Worm (Caenorhabditis elegans) whole organism, L1 larva: ENCODE data around the gene alh-11.
A peak's percentile ranks its signal among the peaks of the same experiment; 100 is the strongest.

Experiments used
- C34B4.2 ChIP-seq: sonication (generic microtip); optimal IDR thresholded peaks from 2 replicates; lab custom pipeline; 2017; ENCODE audit warnings: mild to moderate bottlenecking, missing genetic modification characterization, missing compliant biosample characterization
- aha-1 ChIP-seq: fragments of 150-350 bp; optimal IDR thresholded peaks from 2 replicates; lab custom pipeline; 2014; ENCODE audit warnings: missing biosample characterization, missing genetic modification characterization
- aly-2 ChIP-seq: fragments of 150-350 bp; optimal IDR thresholded peaks from 2 replicates; lab custom pipeline; 2014; ENCODE audit warnings: missing biosample characterization, missing genetic modification characterization
- ama-1 ChIP-seq: fragments of 150-350 bp; optimal IDR thresholded peaks from 2 replicates; lab custom pipeline; 2014
- ceh-82 ChIP-seq, 3 experiments: fragments of 150-350 bp in 1 of 3; sonication (generic microtip) in 2 of 3; optimal IDR thresholded peaks; 2 replicates each; lab custom pipeline; 2014 to 2017; ENCODE audit warnings: missing biosample characterization in 3 of 3, missing genetic modification characterization in 3 of 3
- ceh-88 ChIP-seq: fragments of 200-800 bp; sonication (Bioruptor generic); IDR thresholded peaks from 2 replicates; pipeline ENCODE4 v1.3.6; 2022; ENCODE audit warnings: missing genetic modification characterization, missing compliant biosample characterization
- ceh-90 ChIP-seq: sonication (generic microtip); optimal IDR thresholded peaks from 2 replicates; lab custom pipeline; 2016; ENCODE audit warnings: missing genetic modification characterization, missing compliant biosample characterization
- efl-1 ChIP-seq, 4 experiments: fragments of 150-350 bp; optimal IDR thresholded peaks in 3 of 4; peaks in 1 of 4; 1 replicate in 1 of 4; 2 replicates in 3 of 4; lab custom pipeline; 2014; ENCODE audit warnings: missing biosample characterization in 2 of 4, missing genetic modification characterization in 2 of 4, missing genetic modification reagents in 2 of 4
- egl-13 ChIP-seq: sonication (generic microtip); optimal IDR thresholded peaks from 2 replicates; lab custom pipeline; 2016; ENCODE audit warnings: missing genotype, missing genetic modification reagents, missing genetic modification characterization, missing compliant biosample characterization
- egl-27 ChIP-seq, 2 experiments: fragments of 150-350 bp in 1 of 2; sonication (generic microtip); optimal IDR thresholded peaks; 3 replicates each; lab custom pipeline; 2017 to 2018; ENCODE audit warnings: missing biosample characterization in 2 of 2, missing genetic modification characterization in 2 of 2, missing genetic modification reagents in 2 of 2
- ets-5 ChIP-seq: fragments of 200-800 bp; sonication (Bioruptor generic); IDR thresholded peaks from 2 replicates; pipeline ENCODE4 v1.3.6; 2022; ENCODE audit warnings: missing genetic modification characterization, missing compliant biosample characterization
- fkh-10 ChIP-seq: sonication (generic microtip); optimal IDR thresholded peaks from 2 replicates; lab custom pipeline; 2017; ENCODE audit warnings: missing biosample characterization, missing genetic modification reagents, missing genetic modification characterization
- fkh-4 ChIP-seq: sonication (generic microtip); optimal IDR thresholded peaks from 2 replicates; lab custom pipeline; 2016; ENCODE audit warnings: missing compliant biosample characterization, missing genetic modification characterization, borderline replicate concordance
- fos-1 ChIP-seq: fragments of 150-350 bp; optimal IDR thresholded peaks from 2 replicates; lab custom pipeline; 2014; ENCODE audit warnings: missing biosample characterization, missing genetic modification characterization
- hlh-17 ChIP-seq: fragments of 200-800 bp; sonication (Bioruptor generic); optimal IDR thresholded peaks from 2 replicates; lab custom pipeline; 2018; ENCODE audit warnings: missing genetic modification characterization, mild to moderate bottlenecking, missing compliant biosample characterization, moderate library complexity, borderline replicate concordance
- hpl-2 ChIP-seq: fragments of 150-350 bp; optimal IDR thresholded peaks from 2 replicates; lab custom pipeline; 2014; ENCODE audit warnings: missing biosample characterization, missing genetic modification reagents, missing genetic modification characterization
- lin-15B ChIP-seq: fragments of 150-350 bp; sonication (generic microtip); optimal IDR thresholded peaks from 3 replicates; lab custom pipeline; 2014; ENCODE audit warnings: missing biosample characterization, missing genetic modification characterization
- mdl-1 ChIP-seq, 2 experiments: fragments of 150-350 bp; optimal IDR thresholded peaks; 2 replicates each; lab custom pipeline; 2014 to 2017; ENCODE audit warnings: missing biosample characterization in 2 of 2, missing genetic modification characterization in 2 of 2, inconsistent platforms in 1 of 2
- mef-2 ChIP-seq: fragments of 150-350 bp; optimal IDR thresholded peaks from 2 replicates; lab custom pipeline; 2014; ENCODE audit warnings: missing biosample characterization, missing genetic modification characterization
- nhr-237 ChIP-seq: fragments of 150-350 bp; optimal IDR thresholded peaks from 2 replicates; lab custom pipeline; 2014; ENCODE audit warnings: missing biosample characterization, missing genetic modification characterization
- nhr-85 ChIP-seq: sonication (generic microtip); peaks from one replicate; lab custom pipeline; 2016; ENCODE audit warnings: missing genetic modification characterization, inconsistent platforms, missing compliant biosample characterization
- pqm-1 ChIP-seq: sonication (generic microtip); optimal IDR thresholded peaks from 3 replicates; lab custom pipeline; 2017; ENCODE audit warnings: missing biosample characterization, missing genetic modification characterization
- rnt-1 ChIP-seq: sonication (generic microtip); optimal IDR thresholded peaks from 2 replicates; lab custom pipeline; 2016; ENCODE audit warnings: mild to moderate bottlenecking, missing genetic modification characterization, moderate library complexity, missing compliant biosample characterization
- snu-23 ChIP-seq: sonication (generic microtip); optimal IDR thresholded peaks from 2 replicates; lab custom pipeline; 2016; ENCODE audit warnings: missing genetic modification characterization, missing compliant biosample characterization
- sptf-1 ChIP-seq: fragments of 150-350 bp; optimal IDR thresholded peaks from 2 replicates; lab custom pipeline; 2014; ENCODE audit warnings: missing biosample characterization, missing genetic modification characterization
- swsn-7 ChIP-seq: sonication (generic microtip); optimal IDR thresholded peaks from 2 replicates; lab custom pipeline; 2016; ENCODE audit warnings: missing genetic modification characterization, missing compliant biosample characterization
- unc-98 ChIP-seq: fragments of 200-800 bp; sonication (Bioruptor generic); IDR thresholded peaks from 2 replicates; pipeline ENCODE4 v1.3.6; 2022; ENCODE audit warnings: missing genetic modification characterization, missing compliant biosample characterization
- xbp-1 ChIP-seq: sonication (generic microtip); optimal IDR thresholded peaks from 2 replicates; lab custom pipeline; 2016; ENCODE audit warnings: missing genetic modification characterization, missing compliant biosample characterization

The alh-11 gene

DNA sequence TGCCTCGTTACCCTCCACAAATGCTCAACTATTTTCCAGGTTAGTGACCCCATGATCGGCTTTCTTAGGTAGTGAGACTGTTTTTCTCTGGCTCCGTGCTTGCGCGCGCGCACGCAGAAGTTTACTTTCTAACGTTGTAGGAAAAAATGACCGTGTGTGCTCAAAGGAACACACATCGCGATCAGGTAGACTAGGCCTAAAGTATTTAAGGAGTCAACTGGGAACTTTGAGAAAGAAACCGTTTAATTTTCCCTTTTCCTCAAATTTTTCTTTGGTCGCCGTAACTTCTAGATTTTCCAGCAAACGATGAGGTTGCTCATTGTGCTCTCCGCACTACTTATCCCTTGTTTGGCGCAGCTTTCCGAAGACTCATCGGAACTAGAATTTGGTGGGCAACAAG, 38.3 kb downstream of the alh-11 start, which contains the start of gene idpp-1:
Gene idpp-1, plus strand, starts transcription at position 301 of the 400 bp plus-strand sequence.
- no peak for TF ChIP-seq fkh-10 (GFP tag; lab: Kevin White, UChicago)
- TF ChIP-seq hpl-2, result no peak
- TF ChIP-seq ama-1 (lab: Kevin White, UChicago), result no peak
- TF ChIP-seq mef-2 (tag; lab: Kevin White, UChicago), result no peak
- TF ChIP-seq sptf-1 (tag; lab: Kevin White, UChicago), result no peak
- no peak for TF ChIP-seq mdl-1 (tag; optimal IDR thresholded peaks at IDR 0.05; lab: Kevin White, UChicago)
- no peak for TF ChIP-seq nhr-85 (tag; lab: Kevin White, UChicago)
- TF ChIP-seq egl-27 (tag; optimal IDR thresholded peaks at IDR 0.05; lab: Kevin White, UChicago), result no peak
- no peak for TF ChIP-seq egl-13
- TF ChIP-seq pqm-1, result no peak
- TF ChIP-seq, all 84 proteins: peak for 0

DNA sequence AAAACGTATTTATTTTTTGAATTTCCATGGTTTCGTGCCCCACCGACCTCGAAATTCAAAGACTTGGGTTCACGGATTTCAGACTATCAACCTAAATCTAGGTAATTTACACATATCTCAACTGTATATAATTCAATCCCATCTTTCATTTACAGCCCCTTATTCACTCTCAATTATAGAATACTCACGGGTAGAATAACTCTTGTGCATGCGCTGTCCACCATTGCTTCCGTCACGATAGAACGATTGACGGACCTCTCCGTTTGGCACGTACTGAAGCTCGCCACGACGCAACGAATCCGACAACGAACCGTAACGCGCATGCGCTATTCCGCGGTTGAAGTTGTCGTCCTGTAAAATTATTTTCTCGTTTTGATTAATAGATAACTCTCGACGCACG, 50.0 kb downstream of the alh-11 start:
- TF ChIP-seq efl-1 (optimal IDR thresholded peaks at IDR 0.05; lab: Kevin White, UChicago) (no peak), efl-1 (GFP tag; optimal IDR thresholded peaks at IDR 0.05 in 1 of 2; lab: Kevin White, UChicago) (peak in 1 of 2 experiments; percentile 4), lin-15B (tag; lab: Kevin White, UChicago) (no peak)

DNA sequence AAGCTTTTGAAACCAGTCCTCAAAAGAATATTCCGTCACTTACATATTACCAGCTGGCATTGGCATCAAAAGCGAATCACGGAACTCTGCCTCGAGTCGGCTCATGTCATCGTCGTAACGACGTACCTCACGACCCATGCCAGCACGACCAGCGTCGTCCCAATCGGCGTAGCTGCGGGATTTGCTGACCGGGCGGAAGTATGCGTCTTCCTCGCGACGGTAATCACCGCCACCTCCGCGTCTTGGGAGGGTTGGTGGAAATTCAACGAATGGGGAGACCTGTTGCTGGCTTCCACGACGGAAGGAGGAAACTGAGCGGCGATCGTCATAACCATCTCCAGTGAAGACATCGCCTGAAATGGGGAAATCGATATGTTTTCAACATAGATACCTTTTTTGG, 50.6 kb downstream of the alh-11 start:
- TF ChIP-seq nhr-85 (tag; lab: Kevin White, UChicago) (peak; percentile 70), xbp-1 (tag; lab: Kevin White, UChicago) (no peak), aha-1 (tag; lab: Kevin White, UChicago) (no peak)

DNA sequence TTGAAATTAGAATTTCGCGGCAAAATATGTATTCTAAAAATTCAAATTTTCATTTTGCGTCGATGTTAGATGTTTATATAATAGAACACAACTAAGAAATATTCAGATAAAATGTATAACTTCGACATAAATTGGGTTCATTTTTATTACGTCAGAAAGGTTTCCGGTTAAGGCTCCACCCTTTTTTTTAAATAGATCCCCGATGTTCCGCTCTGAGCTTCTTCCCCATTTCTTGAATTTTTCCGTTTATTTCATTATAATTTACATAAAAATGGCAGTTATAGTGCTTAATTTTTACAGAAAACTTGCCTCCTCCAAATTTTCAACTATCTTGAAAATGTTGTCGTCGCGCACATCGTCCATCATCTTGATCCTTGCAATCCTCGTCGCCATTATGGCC, 53.9 kb downstream of the alh-11 start, which contains the start of gene flp-24:
Gene flp-24, plus strand, starts transcription at position 301 of the 400 bp plus-strand sequence.
- no peak for TF ChIP-seq swsn-7
- TF ChIP-seq fos-1 (tag; lab: Kevin White, UChicago), result no peak
- no peak for TF ChIP-seq ets-5
- no peak for TF ChIP-seq egl-27 (tag; optimal IDR thresholded peaks at IDR 0.05; lab: Kevin White, UChicago)
- no peak for TF ChIP-seq aly-2 (tag; lab: Kevin White, UChicago)
- no peak for TF ChIP-seq sptf-1 (tag; lab: Kevin White, UChicago)
- no peak for TF ChIP-seq hlh-17
- TF ChIP-seq unc-98 (GFP tag; lab: Robert Waterston, UW), result no peak
- no peak for TF ChIP-seq ceh-88 (GFP tag; lab: Robert Waterston, UW)
- no peak for TF ChIP-seq rnt-1 (tag; lab: Kevin White, UChicago)
- TF ChIP-seq snu-23, result no peak
- TF ChIP-seq ceh-90 (tag; lab: Kevin White, UChicago), result no peak
- TF ChIP-seq mdl-1 (tag; optimal IDR thresholded peaks at IDR 0.05; lab: Kevin White, UChicago), result no peak
- TF ChIP-seq ceh-82 (tag; optimal IDR thresholded peaks at IDR 0.05; lab: Kevin White, UChicago), result no peak
- TF ChIP-seq fkh-4 (tag; lab: Kevin White, UChicago), result no peak
- no peak for TF ChIP-seq C34B4.2 (tag; lab: Kevin White, UChicago)
- TF ChIP-seq nhr-237, result no peak
- no peak for TF ChIP-seq mef-2 (tag; lab: Kevin White, UChicago)
